Fruit fly (Drosophila melanogaster) whole organism, adult: ENCODE results near the gene Cmpk.

Experiments
- CG11617 ChIP-seq: fragments of 200-800 bp; sonication (Bioruptor generic); optimal IDR thresholded peaks from 2 replicates; lab custom pipeline; 2017; ENCODE audit warnings: mild to moderate bottlenecking, missing biosample characterization, missing genetic modification reagents, missing genetic modification characterization
- CG12768 ChIP-seq: fragments of 200-800 bp; sonication (Bioruptor generic); optimal IDR thresholded peaks from 2 replicates; lab custom pipeline; 2017; ENCODE audit warnings: missing biosample characterization, missing genetic modification characterization, mild to moderate bottlenecking, moderate library complexity, missing genetic modification reagents
- CG14711 ChIP-seq: fragments of 200-800 bp; sonication (Bioruptor generic); optimal IDR thresholded peaks from 2 replicates; lab custom pipeline; 2018; ENCODE audit warnings: missing biosample characterization, mild to moderate bottlenecking, missing genetic modification characterization, moderate library complexity
- CG1620 ChIP-seq: fragments of 200-800 bp; sonication (Bioruptor generic); optimal IDR thresholded peaks from 2 replicates; lab custom pipeline; 2016; ENCODE audit warnings: missing biosample characterization, missing genetic modification characterization
- CG33017 ChIP-seq: fragments of 200-800 bp; sonication (Bioruptor generic); optimal IDR thresholded peaks from 2 replicates; lab custom pipeline; 2018; ENCODE audit warnings: missing biosample characterization, mild to moderate bottlenecking, missing genetic modification characterization, moderate library complexity
- CG5204 ChIP-seq: fragments of 200-800 bp; sonication (Bioruptor generic); optimal IDR thresholded peaks from 2 replicates; lab custom pipeline; 2016; ENCODE audit warnings: missing biosample characterization, missing genetic modification characterization
- CG7045 ChIP-seq: fragments of 200-800 bp; sonication (Bioruptor generic); optimal IDR thresholded peaks from 2 replicates; lab custom pipeline; 2017; ENCODE audit warnings: missing biosample characterization, mild to moderate bottlenecking, missing genetic modification characterization
- CG7101 ChIP-seq: fragments of 200-800 bp; sonication (Bioruptor generic); optimal IDR thresholded peaks from 2 replicates; lab custom pipeline; 2018; ENCODE audit warnings: missing biosample characterization, mild to moderate bottlenecking, missing genetic modification characterization, moderate library complexity
- Clk ChIP-seq: fragments of 200-800 bp; sonication (Bioruptor generic); optimal IDR thresholded peaks from 2 replicates; lab custom pipeline; 2017; ENCODE audit warnings: missing biosample characterization, missing genetic modification characterization
- Crg-1 ChIP-seq: fragments of 200-800 bp; sonication (Bioruptor generic); optimal IDR thresholded peaks from 2 replicates; lab custom pipeline; 2016; ENCODE audit warnings: missing biosample characterization, missing genetic modification characterization
- Hr96 ChIP-seq: fragments of 200-800 bp; sonication (Bioruptor generic); optimal IDR thresholded peaks from 2 replicates; lab custom pipeline; 2016; ENCODE audit warnings: missing biosample characterization, missing genetic modification characterization
- Mnt ChIP-seq: fragments of 200-800 bp; sonication (Bioruptor generic); optimal IDR thresholded peaks from 2 replicates; lab custom pipeline; 2016; ENCODE audit warnings: missing biosample characterization, mild to moderate bottlenecking, missing genetic modification characterization
- bab1 ChIP-seq: fragments of 200-800 bp; sonication (Bioruptor generic); optimal IDR thresholded peaks from 3 replicates; lab custom pipeline; 2019; ENCODE audit warnings: missing biosample characterization, mild to moderate bottlenecking, missing genetic modification characterization, moderate library complexity
- cic ChIP-seq: fragments of 200-800 bp; sonication (Bioruptor generic); optimal IDR thresholded peaks from 2 replicates; lab custom pipeline; 2017; ENCODE audit warnings: missing biosample characterization, mild to moderate bottlenecking, missing genetic modification characterization, moderate library complexity
- cnc ChIP-seq, 2 experiments: fragments of >200 bp; optimal IDR thresholded peaks; 2 replicates each; lab custom pipeline; 2017
- kay ChIP-seq: fragments of 200-800 bp; sonication (Bioruptor generic); peaks from one replicate; lab custom pipeline; 2016; ENCODE audit warnings: missing biosample characterization, missing genetic modification characterization, borderline replicate concordance
- ovo ChIP-seq: fragments of 200-800 bp; sonication (Bioruptor generic); optimal IDR thresholded peaks from 2 replicates; lab custom pipeline; 2016; ENCODE audit warnings: missing biosample characterization, missing genetic modification characterization
- pad ChIP-seq: fragments of 200-800 bp; sonication (Bioruptor generic); optimal IDR thresholded peaks from 3 replicates; lab custom pipeline; 2017; ENCODE audit warnings: missing biosample characterization, missing genetic modification characterization, mild to moderate bottlenecking, moderate library complexity, missing genetic modification reagents
- tj ChIP-seq: fragments of 200-800 bp; sonication (Bioruptor generic); optimal IDR thresholded peaks from 3 replicates; lab custom pipeline; 2017; ENCODE audit warnings: missing biosample characterization, mild to moderate bottlenecking, missing genetic modification characterization, moderate library complexity
- toe ChIP-seq: fragments of 200-800 bp; sonication (Bioruptor generic); optimal IDR thresholded peaks from 2 replicates; lab custom pipeline; 2016; ENCODE audit warnings: missing biosample characterization, missing genetic modification characterization

Cmpk gene

DNA sequence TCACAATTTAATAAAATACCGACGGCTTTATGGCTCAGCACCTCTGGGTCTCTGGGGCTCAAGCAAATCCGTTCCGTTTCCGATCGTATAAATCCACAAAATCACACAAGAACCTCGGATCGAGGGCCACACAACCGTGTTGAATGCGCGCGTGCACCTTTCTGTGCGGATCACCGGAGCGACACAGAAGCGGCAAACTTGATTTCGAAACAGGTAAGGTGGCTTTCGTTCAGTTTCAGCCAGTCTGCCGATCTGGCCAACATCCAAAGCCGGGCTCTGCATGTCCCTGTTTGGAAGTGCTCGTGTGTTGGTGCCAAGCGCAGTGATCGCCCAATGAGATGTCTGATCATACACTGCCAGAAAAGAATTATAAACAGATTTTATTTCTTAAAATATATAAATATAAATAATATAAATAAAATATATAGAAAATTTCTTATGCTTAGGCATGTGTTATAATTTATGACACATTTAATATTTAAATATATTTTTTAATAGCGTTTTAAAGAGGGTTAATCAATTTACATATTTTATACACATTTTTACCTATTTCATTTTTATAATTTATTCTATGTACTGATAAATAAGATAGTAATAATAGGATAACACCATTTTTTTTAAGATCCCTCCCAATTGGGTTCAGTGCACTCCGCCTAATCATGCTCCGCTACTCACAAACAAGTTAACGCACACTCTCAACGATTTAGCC, 43.4 kb upstream of the Cmpk start, which contains the start of gene dysf:
TSS of gene dysf (minus strand) at position 210 of the 709 bp plus-strand sequence.
- TF ChIP-seq tj (no peak), CG33017 (tag; lab: Kevin White, UChicago) (peak; percentile 23), CG14711 (no peak), CG11617 (GFP tag; lab: Kevin White, UChicago) (peak; percentile 1), kay (GFP tag; lab: Kevin White, UChicago) (peak; percentile 18), toe (no peak), CG1620 (GFP tag; lab: Kevin White, UChicago) (no peak), CG7101 (tag; lab: Kevin White, UChicago) (peak; percentile 6), cnc (optimal IDR thresholded peaks at IDR 0.05; lab: Kevin White, UChicago) (no peak)

DNA sequence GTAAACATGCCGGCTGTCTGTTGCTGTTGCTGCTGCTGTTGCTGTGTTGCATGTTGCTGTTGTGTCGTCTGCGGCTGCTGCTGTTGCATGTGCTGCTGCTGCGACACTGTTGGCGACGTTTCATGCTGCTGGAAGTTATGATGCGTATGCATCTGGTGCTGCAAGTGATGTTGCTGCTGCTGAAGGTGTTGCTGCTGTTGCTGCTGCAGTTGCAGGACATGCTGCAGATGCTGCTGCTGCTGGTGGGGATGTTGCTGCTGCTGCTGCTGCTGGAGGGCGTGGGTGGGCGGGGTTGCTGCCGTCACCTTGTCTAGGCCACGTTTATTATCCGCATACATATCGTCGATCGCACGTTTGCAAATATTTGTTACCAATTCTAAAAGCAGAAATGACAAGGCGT, 41.0 kb upstream of the Cmpk start:
- TF ChIP-seq CG33017 (tag; lab: Kevin White, UChicago) (no peak), Clk (GFP tag; lab: Kevin White, UChicago) (no peak), Crg-1 (no peak)

DNA sequence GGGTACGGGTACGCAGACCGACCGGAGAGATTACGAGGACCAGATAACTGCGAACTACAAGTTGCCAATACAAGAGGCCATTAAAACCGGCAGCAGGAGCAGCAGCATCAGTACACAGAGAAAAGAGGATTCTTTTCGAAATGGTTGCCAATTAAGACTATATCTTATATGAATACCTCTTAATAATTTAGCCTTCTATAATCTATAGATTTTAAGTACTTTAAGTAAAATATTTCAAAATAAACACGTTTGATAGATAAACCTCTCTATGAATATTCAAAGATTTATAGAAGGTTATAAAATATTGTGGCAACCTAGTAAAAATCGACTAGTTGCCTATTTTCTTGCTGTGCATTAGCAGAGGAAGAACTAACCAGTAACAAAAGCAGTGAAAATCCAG, 40.3 kb upstream of the Cmpk start:
- no peak for TF ChIP-seq CG12768
- no peak for TF ChIP-seq Hr96 (GFP tag; lab: Kevin White, UChicago)
- TF ChIP-seq tj, result no peak
- no peak for TF ChIP-seq pad (GFP tag; lab: Kevin White, UChicago)
- TF ChIP-seq Clk (GFP tag; lab: Kevin White, UChicago), result no peak
- no peak for TF ChIP-seq cic (GFP tag; lab: Kevin White, UChicago)

DNA sequence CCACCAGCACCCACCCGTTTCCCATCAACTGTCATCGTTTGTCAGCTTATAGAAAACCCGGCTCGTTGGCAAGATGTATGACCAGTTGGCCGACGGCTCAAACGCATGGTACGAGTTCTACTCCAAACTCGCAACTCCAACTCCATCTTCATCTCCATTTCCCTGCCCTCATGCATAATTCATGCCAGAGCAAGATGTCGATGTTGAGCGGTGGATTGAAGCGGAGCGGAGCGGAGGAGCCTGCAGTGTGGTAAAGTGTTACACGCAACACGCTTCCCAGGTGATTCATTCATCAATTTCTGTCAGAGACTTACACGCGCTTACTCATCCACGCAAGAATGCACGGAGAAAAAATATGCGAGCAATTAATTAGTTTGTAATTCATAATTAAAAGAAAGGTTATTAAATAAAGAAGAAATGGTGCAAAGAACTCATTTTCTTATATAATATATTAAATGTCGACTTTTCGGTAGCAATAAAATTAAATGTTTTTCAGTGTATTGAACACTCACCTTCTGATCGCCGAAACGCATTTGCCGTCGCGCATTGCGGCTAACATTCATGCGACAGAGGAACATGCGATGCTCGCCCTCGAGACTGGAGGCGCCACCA, 26.2 kb upstream of the Cmpk start:
- TF ChIP-seq toe (no peak), Hr96 (GFP tag; lab: Kevin White, UChicago) (no peak), cnc (optimal IDR thresholded peaks at IDR 0.05; lab: Kevin White, UChicago) (no peak), kay (GFP tag; lab: Kevin White, UChicago) (no peak)

DNA sequence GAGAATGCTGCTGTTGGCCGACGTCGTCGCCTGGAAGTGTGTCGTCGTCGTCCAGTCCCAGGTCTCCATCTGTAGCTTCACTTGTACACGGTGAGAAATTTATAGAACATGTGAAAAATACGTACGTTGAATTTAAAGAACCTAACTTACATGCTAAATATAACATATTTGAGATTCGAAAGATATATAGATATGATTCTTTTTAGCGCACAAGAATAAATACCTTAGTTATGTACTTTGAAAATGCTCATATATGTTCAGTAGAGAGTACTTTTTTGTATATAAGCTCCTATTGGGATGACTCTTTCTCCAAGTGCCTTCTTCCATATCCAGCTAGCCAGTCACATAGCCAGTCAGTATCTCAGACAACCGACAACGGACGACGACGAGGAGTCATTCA, 20.0 kb upstream of the Cmpk start:
- TF ChIP-seq CG7045 (GFP tag; lab: Kevin White, UChicago) (no peak), CG33017 (tag; lab: Kevin White, UChicago) (no peak), toe (no peak), cnc (optimal IDR thresholded peaks at IDR 0.05; lab: Kevin White, UChicago) (no peak), CG7101 (tag; lab: Kevin White, UChicago) (no peak), tj (no peak), kay (GFP tag; lab: Kevin White, UChicago) (no peak), ovo (GFP tag; lab: Kevin White, UChicago) (no peak), Mnt (GFP tag; lab: Kevin White, UChicago) (no peak), Crg-1 (no peak), CG12768 (no peak)

DNA sequence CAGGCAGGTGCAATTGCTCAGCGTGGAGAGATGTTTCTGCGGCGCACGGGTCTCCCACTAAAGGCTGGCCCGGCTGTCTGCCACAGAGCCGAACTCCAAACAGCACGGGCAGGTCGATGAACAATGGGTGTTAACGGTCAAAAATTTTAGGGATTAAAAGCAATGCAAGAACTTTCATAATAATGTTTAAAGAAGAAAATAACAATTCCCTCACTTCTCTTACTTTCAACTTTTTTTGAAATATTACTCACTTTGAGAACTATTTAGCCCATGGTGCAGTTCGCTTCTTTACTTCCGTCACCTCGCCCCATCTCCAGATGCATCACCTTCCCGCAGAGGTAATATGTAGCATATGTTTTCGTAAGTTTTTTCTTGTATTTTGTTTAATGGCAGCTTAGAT, 17.2 kb upstream of the Cmpk start:
- TF ChIP-seq cic (GFP tag; lab: Kevin White, UChicago) (no peak), CG12768 (no peak), toe (no peak), CG11617 (GFP tag; lab: Kevin White, UChicago) (no peak)

DNA sequence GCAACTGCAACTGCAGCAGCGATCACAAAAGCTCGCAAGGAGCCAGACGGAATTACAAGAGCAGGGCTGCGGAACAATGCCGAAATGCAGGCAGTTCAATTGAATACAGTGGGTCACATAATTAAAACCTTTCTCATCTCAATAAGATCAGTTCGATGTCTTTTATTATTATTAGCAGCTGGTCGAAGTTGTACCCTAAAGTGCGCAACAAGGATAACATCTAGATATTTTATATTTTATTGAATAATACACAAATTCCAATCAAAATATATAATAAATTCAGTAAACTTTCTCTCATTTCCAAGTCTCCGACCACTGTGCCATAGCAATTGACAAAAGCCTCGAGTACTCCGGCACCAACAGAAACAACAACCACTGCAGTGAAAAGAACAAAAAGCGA, 12.9 kb upstream of the Cmpk start:
- TF ChIP-seq CG11617 (GFP tag; lab: Kevin White, UChicago), result no peak
- no peak for TF ChIP-seq cnc (optimal IDR thresholded peaks at IDR 0.05; lab: Kevin White, UChicago)
- TF ChIP-seq kay (GFP tag; lab: Kevin White, UChicago), result no peak
- TF ChIP-seq pad (GFP tag; lab: Kevin White, UChicago), result no peak
- no peak for TF ChIP-seq Clk (GFP tag; lab: Kevin White, UChicago)
- TF ChIP-seq toe, result no peak
- TF ChIP-seq CG33017 (tag; lab: Kevin White, UChicago), result no peak
- TF ChIP-seq Mnt (GFP tag; lab: Kevin White, UChicago), result no peak
- TF ChIP-seq tj, result no peak
- TF ChIP-seq CG1620 (GFP tag; lab: Kevin White, UChicago), result no peak

DNA sequence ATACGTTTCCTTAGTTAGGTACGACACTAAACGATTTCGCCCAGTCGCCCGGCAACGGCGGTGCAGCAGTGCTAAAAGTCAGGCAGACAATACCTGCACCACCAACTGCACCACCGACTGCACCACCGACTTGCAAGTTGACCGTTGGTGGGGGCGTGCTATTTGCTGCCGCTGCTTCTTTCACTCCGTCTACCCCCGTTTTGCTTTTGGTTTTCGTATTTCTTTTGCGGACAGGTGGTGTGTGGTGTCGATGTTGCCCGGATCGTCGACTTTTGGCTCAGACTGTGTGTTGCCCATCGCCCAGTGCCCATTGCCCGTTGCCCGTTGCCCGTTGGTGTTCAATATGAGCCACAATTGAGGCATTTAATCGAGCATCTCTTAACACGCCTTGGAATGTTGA, 9.5 kb upstream of the Cmpk start:
- TF ChIP-seq kay (GFP tag; lab: Kevin White, UChicago), result no peak
- TF ChIP-seq CG7101 (tag; lab: Kevin White, UChicago), result no peak
- TF ChIP-seq pad (GFP tag; lab: Kevin White, UChicago), result no peak
- TF ChIP-seq Clk (GFP tag; lab: Kevin White, UChicago), result no peak
- no peak for TF ChIP-seq CG5204 (GFP tag; lab: Kevin White, UChicago)
- TF ChIP-seq CG12768, result no peak
- no peak for TF ChIP-seq CG11617 (GFP tag; lab: Kevin White, UChicago)
- no peak for TF ChIP-seq Hr96 (GFP tag; lab: Kevin White, UChicago)
- TF ChIP-seq toe, result no peak
- no peak for TF ChIP-seq CG33017 (tag; lab: Kevin White, UChicago)
- TF ChIP-seq Crg-1, result no peak
- TF ChIP-seq ovo (GFP tag; lab: Kevin White, UChicago), result no peak
- TF ChIP-seq cic (GFP tag; lab: Kevin White, UChicago), result no peak
- no peak for TF ChIP-seq bab1 (GFP tag; lab: Kevin White, UChicago)
- no peak for TF ChIP-seq tj
- TF ChIP-seq cnc (optimal IDR thresholded peaks at IDR 0.05; lab: Kevin White, UChicago), result no peak
- TF ChIP-seq Mnt (GFP tag; lab: Kevin White, UChicago), result no peak
- TF ChIP-seq CG14711, result no peak
- no peak for TF ChIP-seq CG7045 (GFP tag; lab: Kevin White, UChicago)
